Fruit fly (Drosophila melanogaster) whole organism, adult: ENCODE measurements around the gene CG14277.
A peak's percentile ranks its signal among the peaks of the same experiment; 100 is the strongest.

Source experiments
- CG11617 ChIP-seq: fragments of 200-800 bp; sonication (Bioruptor generic); optimal IDR thresholded peaks from 2 replicates; lab custom pipeline; 2017; ENCODE audit warnings: mild to moderate bottlenecking, missing biosample characterization, missing genetic modification reagents, missing genetic modification characterization
- CG12768 ChIP-seq: fragments of 200-800 bp; sonication (Bioruptor generic); optimal IDR thresholded peaks from 2 replicates; lab custom pipeline; 2017; ENCODE audit warnings: missing biosample characterization, missing genetic modification characterization, mild to moderate bottlenecking, moderate library complexity, missing genetic modification reagents
- CG14711 ChIP-seq: fragments of 200-800 bp; sonication (Bioruptor generic); optimal IDR thresholded peaks from 2 replicates; lab custom pipeline; 2018; ENCODE audit warnings: missing biosample characterization, mild to moderate bottlenecking, missing genetic modification characterization, moderate library complexity
- CG1620 ChIP-seq: fragments of 200-800 bp; sonication (Bioruptor generic); optimal IDR thresholded peaks from 2 replicates; lab custom pipeline; 2016; ENCODE audit warnings: missing biosample characterization, missing genetic modification characterization
- CG33017 ChIP-seq: fragments of 200-800 bp; sonication (Bioruptor generic); optimal IDR thresholded peaks from 2 replicates; lab custom pipeline; 2018; ENCODE audit warnings: missing biosample characterization, mild to moderate bottlenecking, missing genetic modification characterization, moderate library complexity
- CG5204 ChIP-seq: fragments of 200-800 bp; sonication (Bioruptor generic); optimal IDR thresholded peaks from 2 replicates; lab custom pipeline; 2016; ENCODE audit warnings: missing biosample characterization, missing genetic modification characterization
- CG7045 ChIP-seq: fragments of 200-800 bp; sonication (Bioruptor generic); optimal IDR thresholded peaks from 2 replicates; lab custom pipeline; 2017; ENCODE audit warnings: missing biosample characterization, mild to moderate bottlenecking, missing genetic modification characterization
- CG7101 ChIP-seq: fragments of 200-800 bp; sonication (Bioruptor generic); optimal IDR thresholded peaks from 2 replicates; lab custom pipeline; 2018; ENCODE audit warnings: missing biosample characterization, mild to moderate bottlenecking, missing genetic modification characterization, moderate library complexity
- Clk ChIP-seq: fragments of 200-800 bp; sonication (Bioruptor generic); optimal IDR thresholded peaks from 2 replicates; lab custom pipeline; 2017; ENCODE audit warnings: missing biosample characterization, missing genetic modification characterization
- Crg-1 ChIP-seq: fragments of 200-800 bp; sonication (Bioruptor generic); optimal IDR thresholded peaks from 2 replicates; lab custom pipeline; 2016; ENCODE audit warnings: missing biosample characterization, missing genetic modification characterization
- Hr96 ChIP-seq: fragments of 200-800 bp; sonication (Bioruptor generic); optimal IDR thresholded peaks from 2 replicates; lab custom pipeline; 2016; ENCODE audit warnings: missing biosample characterization, missing genetic modification characterization
- Mnt ChIP-seq: fragments of 200-800 bp; sonication (Bioruptor generic); optimal IDR thresholded peaks from 2 replicates; lab custom pipeline; 2016; ENCODE audit warnings: missing biosample characterization, mild to moderate bottlenecking, missing genetic modification characterization
- bab1 ChIP-seq: fragments of 200-800 bp; sonication (Bioruptor generic); optimal IDR thresholded peaks from 3 replicates; lab custom pipeline; 2019; ENCODE audit warnings: missing biosample characterization, mild to moderate bottlenecking, missing genetic modification characterization, moderate library complexity
- cic ChIP-seq: fragments of 200-800 bp; sonication (Bioruptor generic); optimal IDR thresholded peaks from 2 replicates; lab custom pipeline; 2017; ENCODE audit warnings: missing biosample characterization, mild to moderate bottlenecking, missing genetic modification characterization, moderate library complexity
- cnc ChIP-seq, 2 experiments: fragments of >200 bp; optimal IDR thresholded peaks; 2 replicates each; lab custom pipeline; 2017
- kay ChIP-seq: fragments of 200-800 bp; sonication (Bioruptor generic); peaks from one replicate; lab custom pipeline; 2016; ENCODE audit warnings: missing biosample characterization, missing genetic modification characterization, borderline replicate concordance
- ovo ChIP-seq: fragments of 200-800 bp; sonication (Bioruptor generic); optimal IDR thresholded peaks from 2 replicates; lab custom pipeline; 2016; ENCODE audit warnings: missing biosample characterization, missing genetic modification characterization
- pad ChIP-seq: fragments of 200-800 bp; sonication (Bioruptor generic); optimal IDR thresholded peaks from 3 replicates; lab custom pipeline; 2017; ENCODE audit warnings: missing biosample characterization, missing genetic modification characterization, mild to moderate bottlenecking, moderate library complexity, missing genetic modification reagents
- tj ChIP-seq: fragments of 200-800 bp; sonication (Bioruptor generic); optimal IDR thresholded peaks from 3 replicates; lab custom pipeline; 2017; ENCODE audit warnings: missing biosample characterization, mild to moderate bottlenecking, missing genetic modification characterization, moderate library complexity
- toe ChIP-seq: fragments of 200-800 bp; sonication (Bioruptor generic); optimal IDR thresholded peaks from 2 replicates; lab custom pipeline; 2016; ENCODE audit warnings: missing biosample characterization, missing genetic modification characterization

CG14277 gene

DNA sequence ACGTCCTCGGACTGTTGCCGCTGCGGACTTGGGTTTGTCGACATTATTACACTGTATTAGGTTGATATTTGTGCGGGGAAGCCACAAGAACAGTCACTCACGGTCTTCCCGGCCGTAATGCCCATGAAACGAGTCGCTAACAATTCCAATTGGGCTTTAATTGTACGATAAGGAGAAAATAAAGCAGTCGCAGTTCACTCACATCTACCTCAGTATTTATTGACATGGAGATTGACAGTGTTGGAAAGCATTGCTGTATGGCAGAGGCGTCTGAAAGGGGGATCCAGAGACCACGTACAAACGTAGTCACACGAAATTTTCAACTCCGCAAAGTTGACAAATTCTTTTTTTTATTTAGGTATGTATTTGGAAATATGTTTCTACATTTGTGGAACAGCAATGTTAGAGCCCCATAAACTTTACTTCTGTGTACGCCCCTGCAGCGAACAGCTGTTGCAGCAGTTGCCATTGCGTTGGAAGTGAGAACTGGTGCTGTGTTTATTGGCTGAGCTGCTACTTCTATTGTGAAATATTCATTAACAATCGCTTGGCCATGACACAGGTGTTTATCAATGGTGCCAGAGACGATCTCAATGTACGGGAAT lies 29.5 kb upstream of the CG14277 start, which contains the start of the genes CG8372 and CG8360:
Gene CG8372 (minus strand): TSS at position 237 of the 605 bp plus-strand sequence.
Gene CG8360 (plus strand): TSS at position 294 of the 605 bp plus-strand sequence.
- TF ChIP-seq ovo (GFP tag; lab: Kevin White, UChicago): peak; percentile 98
- peak; percentile 95 for TF ChIP-seq kay (GFP tag; lab: Kevin White, UChicago)
- TF ChIP-seq Hr96 (GFP tag; lab: Kevin White, UChicago): peak; percentile 99
- peak; percentile 96 for TF ChIP-seq cic (GFP tag; lab: Kevin White, UChicago)
- peak; percentile 99 for TF ChIP-seq CG33017 (tag; lab: Kevin White, UChicago)
- peak; percentile 99 for TF ChIP-seq CG5204 (GFP tag; lab: Kevin White, UChicago)
- peak; percentile 99 for TF ChIP-seq toe (GFP tag; lab: Kevin White, UChicago)
- TF ChIP-seq Mnt (GFP tag; lab: Kevin White, UChicago): peak; percentile 98
- TF ChIP-seq tj (GFP tag; lab: Kevin White, UChicago): peak; percentile 92
- peak; percentile 99 for TF ChIP-seq CG12768
- TF ChIP-seq pad: peak; percentile 92
- TF ChIP-seq cnc (optimal IDR thresholded peaks at IDR 0.05; lab: Kevin White, UChicago): no peak
- TF ChIP-seq CG1620: peak; percentile 99
- peak; percentile 96 for TF ChIP-seq CG14711 (tag; lab: Kevin White, UChicago)
- TF ChIP-seq bab1 (GFP tag; lab: Kevin White, UChicago): peak; percentile 98
- TF ChIP-seq CG7101 (tag; lab: Kevin White, UChicago): peak; percentile 99
- peak; percentile 98 for TF ChIP-seq CG11617
- TF ChIP-seq CG7045 (GFP tag; lab: Kevin White, UChicago): peak; percentile 99
- TF ChIP-seq Clk (GFP tag; lab: Kevin White, UChicago): peak; percentile 98
- TF ChIP-seq Crg-1: peak; percentile 99

DNA sequence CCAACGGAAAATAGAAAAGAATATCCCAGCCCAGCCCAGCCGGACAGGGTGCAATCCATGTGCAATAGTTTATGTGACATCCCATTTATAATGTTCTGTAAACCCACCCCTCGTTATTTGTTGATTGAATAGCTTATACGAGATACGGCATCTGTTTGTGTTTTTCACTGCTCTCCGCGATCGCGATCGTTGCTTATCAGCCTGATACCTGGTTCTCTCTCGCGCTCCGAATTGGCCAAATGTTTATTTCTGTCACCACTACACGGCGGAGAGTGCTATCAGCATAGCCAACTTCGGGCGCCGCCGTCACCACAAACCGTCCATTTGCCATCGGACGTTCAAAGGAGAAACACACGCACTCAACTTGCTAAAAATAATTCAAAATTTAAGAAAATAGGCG lies 28.3 kb upstream of the CG14277 start, which contains the start of gene CG8353:
Gene CG8353 (plus strand): TSS at position 59 of the 400 bp plus-strand sequence.
- TF ChIP-seq Hr96 (GFP tag; lab: Kevin White, UChicago) (no peak), CG14711 (tag; lab: Kevin White, UChicago) (no peak), CG1620 (no peak), CG7101 (tag; lab: Kevin White, UChicago) (no peak), CG11617 (peak; percentile 50), CG33017 (tag; lab: Kevin White, UChicago) (peak; percentile 32), Mnt (GFP tag; lab: Kevin White, UChicago) (peak; percentile 58), cnc (optimal IDR thresholded peaks at IDR 0.05; lab: Kevin White, UChicago) (no peak), toe (GFP tag; lab: Kevin White, UChicago) (no peak), pad (no peak), CG5204 (GFP tag; lab: Kevin White, UChicago) (no peak), Clk (GFP tag; lab: Kevin White, UChicago) (no peak), CG12768 (peak; percentile 63), kay (GFP tag; lab: Kevin White, UChicago) (no peak), ovo (GFP tag; lab: Kevin White, UChicago) (no peak), CG7045 (GFP tag; lab: Kevin White, UChicago) (peak; percentile 8), tj (GFP tag; lab: Kevin White, UChicago) (no peak), cic (GFP tag; lab: Kevin White, UChicago) (peak; percentile 90), bab1 (GFP tag; lab: Kevin White, UChicago) (no peak), Crg-1 (no peak)

DNA sequence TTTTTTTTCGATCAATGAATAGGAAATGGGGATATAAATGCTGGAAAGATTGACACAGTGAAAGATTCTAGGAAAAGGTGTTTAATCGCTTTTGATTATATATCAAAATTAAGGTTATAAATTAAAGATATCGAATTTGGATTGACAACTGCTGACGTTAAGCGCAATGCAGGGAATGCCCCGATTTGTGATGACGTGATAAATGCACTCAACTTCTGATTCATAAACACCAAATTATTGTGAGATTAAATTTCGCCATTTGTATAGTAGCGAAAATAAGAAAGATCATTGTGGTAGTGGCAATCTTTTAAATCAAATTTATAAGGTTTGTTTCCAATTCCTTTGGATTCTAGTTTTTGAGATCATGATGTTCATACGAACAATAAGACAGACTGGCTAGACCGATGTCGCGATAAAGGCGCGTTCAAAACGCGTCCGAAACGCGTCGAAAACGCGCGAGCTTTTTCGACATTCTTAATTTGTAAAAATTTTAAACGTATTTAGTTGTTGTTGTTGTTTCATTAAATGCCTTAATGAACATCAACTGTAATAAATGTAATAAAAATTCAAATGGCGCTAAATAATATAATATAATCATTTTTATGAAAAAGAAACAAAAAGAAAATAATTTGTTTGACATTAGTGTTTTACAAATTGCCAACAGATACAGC lies 26.9 kb upstream of the CG14277 start, which contains the start of gene CG8349:
Gene CG8349 (plus strand): TSS at position 657 of the 671 bp plus-strand sequence.
- TF ChIP-seq pad: no peak
- TF ChIP-seq Mnt (GFP tag; lab: Kevin White, UChicago): no peak
- TF ChIP-seq kay (GFP tag; lab: Kevin White, UChicago): peak; percentile 81
- no peak for TF ChIP-seq bab1 (GFP tag; lab: Kevin White, UChicago)
- no peak for TF ChIP-seq toe (GFP tag; lab: Kevin White, UChicago)

DNA sequence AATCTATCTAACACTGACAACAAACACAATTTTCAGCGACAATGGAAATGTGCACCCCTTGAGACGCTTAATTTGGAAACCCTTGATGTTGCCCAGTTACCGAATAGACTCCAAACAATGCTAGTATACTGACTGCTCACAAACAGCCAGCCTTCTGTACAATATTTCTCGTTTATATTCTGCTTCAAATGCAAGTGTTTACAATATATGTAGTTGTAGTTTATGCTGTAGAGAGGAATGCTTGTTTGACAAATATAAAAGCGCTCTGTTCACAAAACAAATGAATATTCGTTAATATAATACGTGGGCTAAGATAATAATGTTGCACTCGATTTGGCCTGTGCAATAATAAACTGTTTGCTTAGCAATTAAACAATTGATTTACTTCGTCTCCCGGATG lies 24.4 kb upstream of the CG14277 start, which contains the start of gene CG8292:
Gene CG8292 (minus strand): TSS at position 101 of the 400 bp plus-strand sequence.
- no peak for TF ChIP-seq cic (GFP tag; lab: Kevin White, UChicago)

DNA sequence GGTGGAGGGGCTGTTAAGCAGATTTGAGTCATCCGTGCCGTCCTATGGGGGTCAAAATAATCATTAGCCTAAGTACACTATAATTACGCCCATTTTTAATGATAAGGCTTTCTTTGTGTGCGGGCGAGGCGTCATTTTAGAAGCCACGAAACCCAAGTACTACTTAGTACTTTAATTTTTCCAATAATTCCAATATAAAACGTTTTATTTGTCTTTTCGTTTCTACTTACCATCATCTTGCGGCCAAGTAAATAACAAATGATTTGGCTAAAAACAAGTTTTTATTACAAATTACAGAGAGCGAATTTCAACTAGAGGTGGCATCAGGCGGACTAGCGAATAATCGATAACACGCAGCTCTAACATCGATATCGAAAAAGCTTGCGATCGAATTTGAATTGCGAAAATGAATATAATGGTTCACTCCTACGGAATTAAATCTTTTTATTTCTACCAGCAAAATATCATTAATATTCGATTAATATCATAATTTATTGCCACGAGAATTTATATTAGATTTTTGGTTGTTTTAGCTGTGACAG lies 21.8 kb upstream of the CG14277 start, which contains the start of gene Snx6:
Gene Snx6 (minus strand): TSS at position 349 of the 542 bp plus-strand sequence.
- TF ChIP-seq tj (GFP tag; lab: Kevin White, UChicago): no peak
- peak; percentile 88 for TF ChIP-seq kay (GFP tag; lab: Kevin White, UChicago)
- no peak for TF ChIP-seq pad
- TF ChIP-seq CG7101 (tag; lab: Kevin White, UChicago): no peak
- TF ChIP-seq bab1 (GFP tag; lab: Kevin White, UChicago): peak; percentile 48

DNA sequence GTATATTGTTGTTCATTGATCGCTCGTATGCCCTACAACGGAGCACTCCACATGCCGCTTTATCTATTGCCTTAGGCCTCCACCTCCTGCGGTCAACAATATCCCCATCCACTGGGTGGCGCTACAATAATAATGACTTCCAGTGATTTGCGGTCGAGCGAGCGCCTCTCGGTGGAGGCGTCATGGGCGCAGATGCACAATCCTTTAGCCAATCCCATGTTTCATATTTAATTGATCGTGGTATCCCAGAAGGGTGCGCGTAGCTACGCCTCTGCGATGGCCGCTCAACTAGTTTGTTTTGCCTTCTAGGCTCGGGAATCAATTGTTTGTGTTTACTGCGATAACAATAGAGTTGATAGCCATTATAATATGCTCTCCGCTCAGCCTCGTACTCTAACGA lies 13.2 kb upstream of the CG14277 start:
- no peak for TF ChIP-seq cnc (optimal IDR thresholded peaks at IDR 0.05; lab: Kevin White, UChicago)
- peak; percentile 75 for TF ChIP-seq cic (GFP tag; lab: Kevin White, UChicago)
- peak; percentile 5 for TF ChIP-seq CG7045 (GFP tag; lab: Kevin White, UChicago)
- TF ChIP-seq CG11617: no peak
